Fruit fly (Drosophila melanogaster) whole organism, prepupa: ENCODE data around the gene CG9426.

Experiments used
- Blimp-1 ChIP-seq: fragments of 200-800 bp; sonication (Bioruptor generic); optimal IDR thresholded peaks from 3 replicates; lab custom pipeline; 2017; ENCODE audit warnings: missing biosample characterization, missing genetic modification characterization, mild to moderate bottlenecking, moderate library complexity, missing genetic modification reagents
- CG10631 ChIP-seq: fragments of 200-800 bp; sonication (Bioruptor generic); optimal IDR thresholded peaks from 2 replicates; lab custom pipeline; 2016; ENCODE audit warnings: missing biosample characterization, missing genetic modification characterization
- CG10669 ChIP-seq: fragments of 200-800 bp; sonication (Bioruptor generic); optimal IDR thresholded peaks from 3 replicates; lab custom pipeline; 2018; ENCODE audit warnings: missing biosample characterization, mild to moderate bottlenecking, missing genetic modification characterization, moderate library complexity
- CG11294 ChIP-seq: fragments of 200-800 bp; sonication (Bioruptor generic); IDR thresholded peaks from 2 replicates; pipeline ENCODE4 v1.3.6; 2022; ENCODE audit warnings: missing biosample characterization, missing genetic modification characterization
- CG11902 ChIP-seq: fragments of 200-800 bp; sonication (Bioruptor generic); optimal IDR thresholded peaks from 3 replicates; lab custom pipeline; 2016; ENCODE audit warnings: missing biosample characterization, missing genetic modification characterization
- CG15336 ChIP-seq: fragments of 200-800 bp; sonication (Bioruptor generic); IDR thresholded peaks from 2 replicates; pipeline ENCODE4 v1.3.6; 2022; ENCODE audit warnings: missing biosample characterization, missing genetic modification characterization
- CG1621 ChIP-seq: fragments of 200-800 bp; sonication (Bioruptor generic); optimal IDR thresholded peaks from 3 replicates; lab custom pipeline; 2018; ENCODE audit warnings: missing biosample characterization, mild to moderate bottlenecking, missing genetic modification characterization
- CG16779 ChIP-seq: fragments of 200-800 bp; sonication (Bioruptor generic); optimal IDR thresholded peaks from 3 replicates; lab custom pipeline; 2017; ENCODE audit warnings: missing biosample characterization, mild to moderate bottlenecking, missing genetic modification characterization
- CG31627 ChIP-seq: fragments of 200-800 bp; sonication (Bioruptor generic); optimal IDR thresholded peaks from 3 replicates; lab custom pipeline; 2016; ENCODE audit warnings: missing biosample characterization, missing genetic modification characterization
- CG32006 ChIP-seq: fragments of 200-800 bp; sonication (Bioruptor generic); optimal IDR thresholded peaks from 3 replicates; lab custom pipeline; 2017; ENCODE audit warnings: missing biosample characterization, mild to moderate bottlenecking, missing genetic modification characterization
- CG34406 ChIP-seq: fragments of 200-800 bp; sonication (Bioruptor generic); optimal IDR thresholded peaks from 3 replicates; lab custom pipeline; 2016; ENCODE audit warnings: missing biosample characterization, missing genetic modification characterization
- CG3919 ChIP-seq: fragments of 200-800 bp; sonication (Bioruptor generic); optimal IDR thresholded peaks from 3 replicates; lab custom pipeline; 2016; ENCODE audit warnings: missing biosample characterization, missing genetic modification characterization
- CG4318 ChIP-seq: fragments of 200-800 bp; sonication (Bioruptor generic); optimal IDR thresholded peaks from 3 replicates; lab custom pipeline; 2017; ENCODE audit warnings: missing biosample characterization, mild to moderate bottlenecking, missing genetic modification characterization
- CG6163 ChIP-seq: fragments of 200-800 bp; sonication (Bioruptor generic); IDR thresholded peaks from 3 replicates; pipeline ENCODE4 v1.3.6; 2022; ENCODE audit warnings: missing biosample characterization, missing genetic modification characterization
- CG6792 ChIP-seq: fragments of 200-800 bp; sonication (Bioruptor generic); optimal IDR thresholded peaks from 3 replicates; lab custom pipeline; 2016; ENCODE audit warnings: missing biosample characterization, missing genetic modification characterization
- CG6854 ChIP-seq: fragments of 200-800 bp; sonication (Bioruptor generic); optimal IDR thresholded peaks from 2 replicates; lab custom pipeline; 2017; ENCODE audit warnings: missing biosample characterization, mild to moderate bottlenecking, missing genetic modification characterization
- CG8119 ChIP-seq: fragments of 200-800 bp; sonication (Bioruptor generic); IDR thresholded peaks from 3 replicates; pipeline ENCODE4 v1.3.6; 2022; ENCODE audit warnings: missing biosample characterization, missing genetic modification characterization
- CG8319 ChIP-seq: fragments of 200-800 bp; sonication (Bioruptor generic); optimal IDR thresholded peaks from 3 replicates; lab custom pipeline; 2016; ENCODE audit warnings: missing biosample characterization, missing genetic modification characterization
- CG8632 ChIP-seq: fragments of 200-800 bp; sonication (Bioruptor generic); optimal IDR thresholded peaks from 3 replicates; lab custom pipeline; 2016; ENCODE audit warnings: missing biosample characterization, missing genetic modification characterization
- CG9139 ChIP-seq: fragments of 200-800 bp; sonication (Bioruptor generic); optimal IDR thresholded peaks from 3 replicates; lab custom pipeline; 2017; ENCODE audit warnings: missing biosample characterization, mild to moderate bottlenecking, missing genetic modification characterization
- Eip75B ChIP-seq: fragments of 200-800 bp; sonication (Bioruptor generic); optimal IDR thresholded peaks from 3 replicates; lab custom pipeline; 2016; ENCODE audit warnings: missing biosample characterization, missing genetic modification characterization
- Eip78C ChIP-seq: fragments of 200-800 bp; sonication (Bioruptor generic); peaks from one replicate; lab custom pipeline; 2016; ENCODE audit warnings: missing biosample characterization, missing genetic modification characterization
- Eip93F ChIP-seq: fragments of 200-800 bp; sonication (Bioruptor generic); optimal IDR thresholded peaks from 2 replicates; lab custom pipeline; 2016; ENCODE audit warnings: missing biosample characterization, mild to moderate bottlenecking, missing genetic modification characterization
- Ets21C ChIP-seq: fragments of 200-800 bp; sonication (Bioruptor generic); optimal IDR thresholded peaks from 3 replicates; lab custom pipeline; 2016; ENCODE audit warnings: missing biosample characterization, missing genetic modification characterization
- Ets96B ChIP-seq: fragments of 200-800 bp; optimal IDR thresholded peaks from 2 replicates; lab custom pipeline; 2019; ENCODE audit warnings: missing biosample characterization, mild to moderate bottlenecking, missing genetic modification characterization, moderate library complexity
- Gug ChIP-seq: fragments of 200-800 bp; sonication (Bioruptor generic); IDR thresholded peaks from 2 replicates; pipeline ENCODE4 v1.3.6; 2022; ENCODE audit warnings: missing biosample characterization, missing genetic modification characterization
- Hr38 ChIP-seq: sonication (Bioruptor generic); optimal IDR thresholded peaks from 2 replicates; lab custom pipeline; 2016; ENCODE audit warnings: missing biosample characterization, missing genetic modification characterization
- Hr39 ChIP-seq: fragments of 200-800 bp; sonication (Bioruptor generic); optimal IDR thresholded peaks from 2 replicates; lab custom pipeline; 2016; ENCODE audit warnings: missing biosample characterization, missing genetic modification characterization
- Hr4 ChIP-seq: fragments of 200-800 bp; sonication (Bioruptor generic); optimal IDR thresholded peaks from 3 replicates; lab custom pipeline; 2016; ENCODE audit warnings: missing biosample characterization, missing genetic modification characterization
- Met ChIP-seq: fragments of 200-800 bp; sonication (Bioruptor generic); optimal IDR thresholded peaks from 3 replicates; lab custom pipeline; 2016; ENCODE audit warnings: missing biosample characterization, missing genetic modification characterization
- OdsH ChIP-seq: fragments of 200-800 bp; sonication (Bioruptor generic); optimal IDR thresholded peaks from 3 replicates; lab custom pipeline; 2016; ENCODE audit warnings: missing biosample characterization, missing genetic modification characterization
- Smox ChIP-seq: fragments of 200-800 bp; sonication (Bioruptor generic); optimal IDR thresholded peaks from 3 replicates; lab custom pipeline; 2016; ENCODE audit warnings: missing biosample characterization, missing genetic modification characterization
- Sox102F ChIP-seq: fragments of 200-800 bp; sonication (Bioruptor generic); optimal IDR thresholded peaks from 2 replicates; lab custom pipeline; 2016; ENCODE audit warnings: missing biosample characterization, mild to moderate bottlenecking, missing genetic modification characterization
- Sox14 ChIP-seq: fragments of 200-800 bp; sonication (Bioruptor generic); optimal IDR thresholded peaks from 3 replicates; lab custom pipeline; 2016; ENCODE audit warnings: missing biosample characterization, missing genetic modification characterization
- Sox15 ChIP-seq: fragments of 200-800 bp; sonication (Bioruptor generic); optimal IDR thresholded peaks from 3 replicates; lab custom pipeline; 2016; ENCODE audit warnings: missing biosample characterization, missing genetic modification characterization
- cyc ChIP-seq: fragments of 200-800 bp; sonication (Bioruptor generic); optimal IDR thresholded peaks from 3 replicates; lab custom pipeline; 2016; ENCODE audit warnings: missing biosample characterization, missing genetic modification characterization
- dac ChIP-seq: fragments of 200-800 bp; sonication (Bioruptor generic); optimal IDR thresholded peaks from 2 replicates; lab custom pipeline; 2017; ENCODE audit warnings: missing biosample characterization, mild to moderate bottlenecking, missing genetic modification characterization
- dsx ChIP-seq: fragments of 200-800 bp; optimal IDR thresholded peaks from 3 replicates; lab custom pipeline; 2019; ENCODE audit warnings: missing biosample characterization, mild to moderate bottlenecking, missing genetic modification characterization, moderate library complexity; ENCODE audit not compliant: poor library complexity, severe bottlenecking
- eg ChIP-seq: fragments of 200-800 bp; sonication (Bioruptor generic); IDR thresholded peaks from 3 replicates; pipeline ENCODE4 v1.3.6; 2022; ENCODE audit warnings: missing biosample characterization, missing genetic modification characterization
- esn ChIP-seq: fragments of 200-800 bp; sonication (Bioruptor generic); optimal IDR thresholded peaks from 2 replicates; lab custom pipeline; 2016; ENCODE audit warnings: missing biosample characterization, mild to moderate bottlenecking, missing genetic modification characterization, moderate library complexity
- fd59A ChIP-seq: fragments of 200-800 bp; sonication (Bioruptor generic); optimal IDR thresholded peaks from 2 replicates; lab custom pipeline; 2017; ENCODE audit warnings: missing biosample characterization, mild to moderate bottlenecking, missing genetic modification characterization, missing genetic modification reagents
- fd85E ChIP-seq: fragments of 200-800 bp; sonication (Bioruptor generic); optimal IDR thresholded peaks from 3 replicates; lab custom pipeline; 2016; ENCODE audit warnings: missing biosample characterization, missing genetic modification characterization
- fkh ChIP-seq: fragments of 200-800 bp; sonication (Bioruptor generic); optimal IDR thresholded peaks from 3 replicates; lab custom pipeline; 2017; ENCODE audit warnings: missing biosample characterization, mild to moderate bottlenecking, missing genetic modification characterization, moderate library complexity
- lz ChIP-seq: fragments of 200-800 bp; sonication (Bioruptor generic); optimal IDR thresholded peaks from 3 replicates; lab custom pipeline; 2016; ENCODE audit warnings: missing biosample characterization, missing genetic modification characterization
- net ChIP-seq: fragments of 200-800 bp; sonication (Bioruptor generic); optimal IDR thresholded peaks from 3 replicates; lab custom pipeline; 2016; ENCODE audit warnings: missing biosample characterization, missing genetic modification characterization
- pdm3 ChIP-seq: fragments of 200-800 bp; sonication (Bioruptor generic); optimal IDR thresholded peaks from 3 replicates; lab custom pipeline; 2016; ENCODE audit warnings: missing biosample characterization, missing genetic modification characterization
- spab ChIP-seq: fragments of 200-800 bp; sonication (Bioruptor generic); optimal IDR thresholded peaks from 2 replicates; lab custom pipeline; 2017; ENCODE audit warnings: missing biosample characterization, mild to moderate bottlenecking, missing genetic modification characterization, missing genetic modification reagents
- ss ChIP-seq, 2 experiments: fragments of 200-800 bp; sonication (Bioruptor generic); optimal IDR thresholded peaks; 2 replicates in 1 of 2; 3 replicates in 1 of 2; lab custom pipeline; 2017 to 2018; ENCODE audit warnings: mild to moderate bottlenecking in 2 of 2, missing biosample characterization in 2 of 2, missing genetic modification characterization in 2 of 2, moderate library complexity in 1 of 2
- svp ChIP-seq: fragments of 200-800 bp; sonication (Bioruptor generic); peaks from one replicate; lab custom pipeline; 2016; ENCODE audit warnings: missing biosample characterization, missing genetic modification characterization
- topi ChIP-seq: fragments of 200-800 bp; sonication (Bioruptor generic); optimal IDR thresholded peaks from 3 replicates; lab custom pipeline; 2016; ENCODE audit warnings: missing biosample characterization, missing genetic modification characterization

The CG9426 gene

dm6 chr2L:13259643-13260042 is 39.9 kb upstream of the CG9426 start, which contains the start of gene CG31730:
CG31730 (minus strand) TSS chr2L:13259743.
- TF ChIP-seq Gug (no peak), Sox15 (GFP tag; lab: Kevin White, UChicago) (no peak), Hr4 (GFP tag; lab: Kevin White, UChicago) (no peak), ss (GFP tag; optimal IDR thresholded peaks at IDR 0.05; lab: Kevin White, UChicago) (no peak), Hr39 (GFP tag; lab: Kevin White, UChicago) (no peak), CG6792 (no peak), fd59A (GFP tag; lab: Kevin White, UChicago) (no peak), Eip75B (GFP tag; lab: Kevin White, UChicago) (no peak), pdm3 (GFP tag; lab: Kevin White, UChicago) (no peak), Sox14 (GFP tag; lab: Kevin White, UChicago) (no peak), topi (no peak), Ets96B (tag; lab: Kevin White, UChicago) (no peak), fd85E (GFP tag; lab: Kevin White, UChicago) (no peak), CG4318 (no peak), CG34406 (GFP tag; lab: Kevin White, UChicago) (no peak), Sox102F (GFP tag; lab: Kevin White, UChicago) (no peak), Hr38 (GFP tag; lab: Kevin White, UChicago) (no peak), CG3919 (GFP tag; lab: Kevin White, UChicago) (no peak)

dm6 chr2L:13258702-13259101 is 39.0 kb upstream of the CG9426 start:
- TF ChIP-seq dac (GFP tag; lab: Kevin White, UChicago) (no peak), CG31627 (GFP tag; lab: Kevin White, UChicago) (no peak), CG9139 (GFP tag; lab: Kevin White, UChicago) (no peak), CG10631 (GFP tag; lab: Kevin White, UChicago) (peak; percentile 21), CG11294 (GFP tag; lab: Robert Waterston, UW) (no peak), Met (GFP tag; lab: Kevin White, UChicago) (peak; percentile 18), CG3919 (GFP tag; lab: Kevin White, UChicago) (peak; percentile 42), Eip75B (GFP tag; lab: Kevin White, UChicago) (no peak), Blimp-1 (no peak), lz (no peak), CG11902 (GFP tag; lab: Kevin White, UChicago) (no peak), esn (GFP tag; lab: Kevin White, UChicago) (no peak), net (peak; percentile 22), Smox (GFP tag; lab: Kevin White, UChicago) (no peak), fkh (GFP tag; lab: Kevin White, UChicago) (no peak), Eip93F (no peak), Ets21C (GFP tag; lab: Kevin White, UChicago) (no peak), Sox15 (GFP tag; lab: Kevin White, UChicago) (no peak), CG1621 (no peak), CG16779 (tag; lab: Kevin White, UChicago) (no peak), OdsH (GFP tag; lab: Kevin White, UChicago) (peak; percentile 35), CG10669 (GFP tag; lab: Kevin White, UChicago) (no peak), ss (GFP tag; optimal IDR thresholded peaks at IDR 0.05; lab: Kevin White, UChicago) (no peak), Hr38 (GFP tag; lab: Kevin White, UChicago) (no peak), Eip78C (GFP tag; lab: Kevin White, UChicago) (peak; percentile 82), CG6163 (peak; percentile 53; the same call in 1 of the 3 replicates), svp (no peak), CG15336 (GFP tag; lab: Robert Waterston, UW) (peak; percentile 66), spab (GFP tag; lab: Kevin White, UChicago) (no peak), dsx (GFP tag; lab: Kevin White, UChicago) (no peak), CG8632 (no peak), Sox14 (GFP tag; lab: Kevin White, UChicago) (no peak), CG32006 (peak; percentile 24), pdm3 (GFP tag; lab: Kevin White, UChicago) (peak; percentile 32), CG8319 (no peak), Hr4 (GFP tag; lab: Kevin White, UChicago) (peak; percentile 29), eg (no peak; the same call in 2 of the 3 replicates), CG6854 (GFP tag; lab: Kevin White, UChicago) (no peak), cyc (GFP tag; lab: Kevin White, UChicago) (no peak), CG8119 (GFP tag; lab: Robert Waterston, UW) (peak; percentile 60; the same call in 2 of the 3 replicates)
